Fruit fly (Drosophila melanogaster): ENCODE data around the gene Atg8a.

Gene Atg8a

DNA sequence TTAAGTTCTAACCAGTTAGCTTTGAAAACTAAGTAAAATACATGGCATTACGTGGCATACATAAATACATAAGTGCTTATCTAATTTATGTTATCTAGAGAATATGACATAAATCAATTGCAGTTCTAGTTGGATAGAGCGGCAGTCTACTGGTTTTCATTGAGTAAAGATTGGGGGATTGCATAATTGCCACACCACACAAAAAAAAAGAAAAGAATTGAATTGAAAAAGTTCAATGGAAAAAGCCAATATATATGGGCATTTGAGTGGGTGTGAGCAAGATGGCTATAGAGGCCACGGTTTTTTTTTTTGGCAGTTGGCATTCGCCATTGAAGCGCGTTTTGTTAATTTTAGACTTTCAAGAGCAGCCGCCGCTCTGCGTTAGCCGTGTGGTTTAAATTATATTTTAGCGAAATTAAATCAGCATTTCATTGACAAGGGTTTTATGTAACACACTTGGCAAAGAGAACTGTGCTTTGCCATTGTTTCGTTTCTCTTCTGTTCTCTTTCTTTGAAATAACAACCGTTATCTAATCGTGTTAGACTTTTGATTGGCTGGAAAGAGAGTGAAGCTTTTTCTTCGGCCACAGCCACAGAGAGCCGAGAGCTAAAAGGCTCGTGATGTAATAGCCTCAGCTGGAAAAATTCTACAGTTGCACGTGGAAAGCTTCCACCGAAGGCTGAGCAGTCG is 15.4 kb upstream of the Atg8a start (continued):
- TF ChIP-seq CG3838 (GFP tag; optimal IDR thresholded peaks at IDR 0.05) = no peak
- TF ChIP-seq wor (GFP tag; IDR thresholded peaks at IDR 0.05) = no peak
- no peak for TF ChIP-seq CG32532 (GFP tag; IDR thresholded peaks at IDR 0.05)
- no peak for TF ChIP-seq dm (GFP tag; optimal IDR thresholded peaks at IDR 0.05)
- no peak for TF ChIP-seq corto (GFP tag; optimal IDR thresholded peaks at IDR 0.05)
- TF ChIP-seq lov (optimal IDR thresholded peaks at IDR 0.05) = no peak
- TF ChIP-seq lov (GFP tag; IDR thresholded peaks at IDR 0.05) = no peak
- TF ChIP-seq CG42726 (GFP tag; IDR thresholded peaks at IDR 0.05; ENCODE audit: partially characterized antibody) = no peak
- TF ChIP-seq gro (GFP tag; optimal IDR thresholded peaks at IDR 0.05) = no peak
- peak; percentile 18 for TF ChIP-seq Deaf1 (tag; optimal IDR thresholded peaks at IDR 0.05)
- no peak for TF ChIP-seq Ptx1 (GFP tag; IDR thresholded peaks at IDR 0.05)
- TF ChIP-seq D19A (tag; optimal IDR thresholded peaks at IDR 0.05) = no peak
- TF ChIP-seq so (GFP tag; IDR thresholded peaks at IDR 0.05) = no peak
- no peak for TF ChIP-seq CG12236 (GFP tag; optimal IDR thresholded peaks at IDR 0.05)
- TF ChIP-seq zfh2 (GFP tag; optimal IDR thresholded peaks at IDR 0.05) = no peak
- no peak for TF ChIP-seq CG2202 (tag; optimal IDR thresholded peaks at IDR 0.05)
- no peak for TF ChIP-seq gfzf (GFP tag; optimal IDR thresholded peaks at IDR 0.05)
- no peak for TF ChIP-seq CG2129 (GFP tag; IDR thresholded peaks at IDR 0.05; ENCODE audit: partially characterized antibody)
- TF ChIP-seq onecut (GFP tag; IDR thresholded peaks at IDR 0.05) = no peak
- TF ChIP-seq Stat92E (GFP tag; optimal IDR thresholded peaks at IDR 0.05) = no peak
- peak; percentile 70 for TF ChIP-seq sqz (GFP tag; optimal IDR thresholded peaks at IDR 0.05)
- TF ChIP-seq YL-1 (GFP tag; optimal IDR thresholded peaks at IDR 0.05) = peak; percentile 23
- TF ChIP-seq bcd (GFP tag; optimal IDR thresholded peaks at IDR 0.05) = no peak
- TF ChIP-seq CG12104 (GFP tag; optimal IDR thresholded peaks at IDR 0.05) = no peak
- TF ChIP-seq CG18599 (GFP tag; optimal IDR thresholded peaks at IDR 0.05) = no peak
- TF ChIP-seq CG13296 (GFP tag; optimal IDR thresholded peaks at IDR 0.05) = no peak
- no peak for TF ChIP-seq Jarid2 (GFP tag; optimal IDR thresholded peaks at IDR 0.05)
- peak; percentile 53 for TF ChIP-seq Med (GFP tag)
- TF ChIP-seq dpn (GFP tag; optimal IDR thresholded peaks at IDR 0.05) = no peak
- TF ChIP-seq pum (GFP tag; optimal IDR thresholded peaks at IDR 0.05) = no peak
- TF ChIP-seq Ets65A (GFP tag) = no peak
- peak; percentile 14; the same call in 1 of the 2 replicates for TF ChIP-seq Atf6 (GFP tag; IDR thresholded peaks at IDR 0.05)
- TF ChIP-seq Dref (GFP tag; IDR thresholded peaks at IDR 0.05) = no peak
- peak; percentile 87 for TF ChIP-seq CG10321 (GFP tag; IDR thresholded peaks at IDR 0.05)
- no peak for TF ChIP-seq CG34376 (GFP tag; optimal IDR thresholded peaks at IDR 0.05)
- no peak for TF ChIP-seq gt (GFP tag; IDR thresholded peaks at IDR 0.05)
- no peak for TF ChIP-seq CG1233 (GFP tag; optimal IDR thresholded peaks at IDR 0.05)
- no peak for TF ChIP-seq seq (GFP tag; IDR thresholded peaks at IDR 0.05)
- TF ChIP-seq CG11398 (GFP tag; optimal IDR thresholded peaks at IDR 0.05) = no peak
- TF ChIP-seq kah (GFP tag; optimal IDR thresholded peaks at IDR 0.05) = no peak
- TF ChIP-seq HHEX (GFP tag; optimal IDR thresholded peaks at IDR 0.05) = no peak
- TF ChIP-seq CG8359 (GFP tag; optimal IDR thresholded peaks at IDR 0.05; ENCODE audit: borderline replicate concordance) = no peak
- TF ChIP-seq Nf-YB (GFP tag; optimal IDR thresholded peaks at IDR 0.05) = peak; percentile 83
- TF ChIP-seq CG3995 (GFP tag; optimal IDR thresholded peaks at IDR 0.05) = no peak
- no peak for TF ChIP-seq CG16815 (GFP tag; optimal IDR thresholded peaks at IDR 0.05)
- TF ChIP-seq Hr39 (optimal IDR thresholded peaks at IDR 0.05) = no peak
- TF ChIP-seq ssp (GFP tag; IDR thresholded peaks at IDR 0.05) = no peak
- TF ChIP-seq HmgZ (tag; optimal IDR thresholded peaks at IDR 0.05) = no peak
- TF ChIP-seq CG6654 (GFP tag; optimal IDR thresholded peaks at IDR 0.05) = no peak
- no peak for TF ChIP-seq tgo (GFP tag; IDR thresholded peaks at IDR 0.05)
- no peak for TF ChIP-seq repo (GFP tag; optimal IDR thresholded peaks at IDR 0.05)
